Worm (Caenorhabditis elegans) whole organism, L3 larva: ENCODE measurements around the gene twk-17.

Experiments used
- R02D3.7 ChIP-seq: fragments of 150-350 bp; optimal IDR thresholded peaks from 2 replicates; lab custom pipeline; 2014; ENCODE audit warnings: missing biosample characterization, missing genetic modification characterization
- ZK546.5 ChIP-seq: sonication (generic microtip); optimal IDR thresholded peaks from 2 replicates; lab custom pipeline; 2017; ENCODE audit warnings: missing biosample characterization, missing genetic modification characterization
- ama-1 ChIP-seq: fragments of 150-350 bp; optimal IDR thresholded peaks from 2 replicates; lab custom pipeline; 2018
- ceh-28 ChIP-seq: fragments of 150-350 bp; optimal IDR thresholded peaks from 2 replicates; lab custom pipeline; 2014; ENCODE audit warnings: missing biosample characterization, missing genetic modification reagents, missing genetic modification characterization
- ceh-82 ChIP-seq: fragments of 150-350 bp; optimal IDR thresholded peaks from 2 replicates; lab custom pipeline; 2014; ENCODE audit warnings: missing biosample characterization, missing genetic modification characterization
- ceh-9 ChIP-seq: sonication (generic microtip); optimal IDR thresholded peaks from 2 replicates; lab custom pipeline; 2018; ENCODE audit warnings: missing biosample characterization, missing genetic modification characterization
- daf-12 ChIP-seq: fragments of 150-350 bp; optimal IDR thresholded peaks from 2 replicates; lab custom pipeline; 2014; ENCODE audit warnings: missing biosample characterization, missing genetic modification reagents, missing genetic modification characterization
- egl-27 ChIP-seq: sonication (generic microtip); optimal IDR thresholded peaks from 4 replicates; lab custom pipeline; 2017; ENCODE audit warnings: missing biosample characterization, missing genetic modification reagents, missing genetic modification characterization
- egl-5 ChIP-seq: fragments of 150-350 bp; optimal IDR thresholded peaks from 2 replicates; lab custom pipeline; 2017; ENCODE audit warnings: missing biosample characterization, missing genetic modification reagents, missing genetic modification characterization, inconsistent platforms
- elt-1 ChIP-seq: fragments of 150-350 bp; optimal IDR thresholded peaks from 2 replicates; lab custom pipeline; 2014; ENCODE audit warnings: missing biosample characterization, missing genetic modification characterization
- elt-2 ChIP-seq: sonication (generic microtip); optimal IDR thresholded peaks from 2 replicates; lab custom pipeline; 2016; ENCODE audit warnings: missing genetic modification reagents, mild to moderate bottlenecking, missing genetic modification characterization, missing compliant biosample characterization
- elt-3 ChIP-seq, 3 experiments: fragments of 150-350 bp in 1 of 3; sonication (generic microtip) in 2 of 3; optimal IDR thresholded peaks; 2 replicates in 2 of 3; 4 replicates in 1 of 3; lab custom pipeline; 2014 to 2017; ENCODE audit warnings: missing biosample characterization in 3 of 3, missing genetic modification characterization in 3 of 3
- eor-1 ChIP-seq, 2 experiments: fragments of 150-350 bp; optimal IDR thresholded peaks; 2 replicates each; lab custom pipeline; 2014 to 2018; ENCODE audit warnings: missing biosample characterization in 2 of 2, missing genetic modification characterization in 2 of 2
- fkh-10 ChIP-seq: sonication (generic microtip); optimal IDR thresholded peaks from 2 replicates; lab custom pipeline; 2017; ENCODE audit warnings: missing biosample characterization, missing genetic modification reagents, missing genetic modification characterization
- fkh-2 ChIP-seq: fragments of 150-350 bp; optimal IDR thresholded peaks from 2 replicates; lab custom pipeline; 2014; ENCODE audit warnings: missing biosample characterization, missing genetic modification reagents, missing genetic modification characterization
- fos-1 ChIP-seq: fragments of 150-350 bp; optimal IDR thresholded peaks from 2 replicates; lab custom pipeline; 2014; ENCODE audit warnings: missing biosample characterization, missing genetic modification characterization
- hmg-11 ChIP-seq: sonication (generic microtip); optimal IDR thresholded peaks from 2 replicates; lab custom pipeline; 2016; ENCODE audit warnings: missing genetic modification characterization, missing compliant biosample characterization
- jun-1 ChIP-seq: fragments of 150-350 bp; optimal IDR thresholded peaks from 2 replicates; lab custom pipeline; 2014; ENCODE audit warnings: missing biosample characterization, missing genetic modification reagents, missing genetic modification characterization
- lin-15B ChIP-seq: fragments of 150-350 bp; optimal IDR thresholded peaks from 2 replicates; lab custom pipeline; 2014; ENCODE audit warnings: missing biosample characterization, missing genetic modification characterization
- lin-39 ChIP-seq: fragments of 150-350 bp; optimal IDR thresholded peaks from 2 replicates; lab custom pipeline; 2018; ENCODE audit warnings: missing biosample characterization, missing genetic modification reagents, missing genetic modification characterization
- lsy-12 ChIP-seq: sonication (generic microtip); optimal IDR thresholded peaks from 2 replicates; lab custom pipeline; 2016; ENCODE audit warnings: mild to moderate bottlenecking, missing genetic modification characterization, missing compliant biosample characterization
- mdl-1 ChIP-seq: fragments of 150-350 bp; optimal IDR thresholded peaks from 2 replicates; lab custom pipeline; 2014; ENCODE audit warnings: missing biosample characterization, missing genetic modification characterization
- mml-1 ChIP-seq: fragments of 150-350 bp; sonication (generic microtip); optimal IDR thresholded peaks from 3 replicates; lab custom pipeline; 2014; ENCODE audit warnings: missing biosample characterization, missing genetic modification characterization
- nfya-1 ChIP-seq: sonication (generic microtip); optimal IDR thresholded peaks from 2 replicates; lab custom pipeline; 2017; ENCODE audit warnings: missing genetic modification characterization, mild to moderate bottlenecking, missing compliant biosample characterization, antibody characterized with exemption, moderate library complexity; ENCODE audit not compliant: insufficient read depth
- nhr-12 ChIP-seq: fragments of 150-350 bp; optimal IDR thresholded peaks from 2 replicates; lab custom pipeline; 2014; ENCODE audit warnings: missing biosample characterization, missing genetic modification characterization
- nhr-23 ChIP-seq: fragments of 150-350 bp; optimal IDR thresholded peaks from 2 replicates; lab custom pipeline; 2014; ENCODE audit warnings: missing biosample characterization, missing genetic modification reagents, missing genetic modification characterization
- nhr-237 ChIP-seq: fragments of 150-350 bp; optimal IDR thresholded peaks from 2 replicates; lab custom pipeline; 2014; ENCODE audit warnings: missing biosample characterization, missing genetic modification characterization
- nhr-25 ChIP-seq: sonication (generic microtip); optimal IDR thresholded peaks from 2 replicates; lab custom pipeline; 2017; ENCODE audit warnings: missing biosample characterization, missing genetic modification characterization
- nhr-28 ChIP-seq: fragments of 150-350 bp; optimal IDR thresholded peaks from 2 replicates; lab custom pipeline; 2014; ENCODE audit warnings: missing biosample characterization, missing genetic modification characterization
- nhr-43 ChIP-seq: sonication (generic microtip); optimal IDR thresholded peaks from 2 replicates; lab custom pipeline; 2016; ENCODE audit warnings: mild to moderate bottlenecking, missing genetic modification characterization, missing compliant biosample characterization; ENCODE audit not compliant: poor library complexity, severe bottlenecking
- nhr-67 ChIP-seq: fragments of 150-350 bp; optimal IDR thresholded peaks from 2 replicates; lab custom pipeline; 2014; ENCODE audit warnings: missing biosample characterization, missing genetic modification characterization
- nhr-77 ChIP-seq: fragments of 150-350 bp; optimal IDR thresholded peaks from 2 replicates; lab custom pipeline; 2014; ENCODE audit warnings: missing biosample characterization, missing genetic modification characterization
- pha-4 ChIP-seq: fragments of 150-350 bp; optimal IDR thresholded peaks from 2 replicates; lab custom pipeline; 2014; ENCODE audit warnings: missing biosample characterization, missing genetic modification reagents, missing genetic modification characterization
- pqm-1 ChIP-seq: fragments of 150-350 bp; optimal IDR thresholded peaks from 2 replicates; lab custom pipeline; 2017; ENCODE audit warnings: missing biosample characterization, missing genetic modification characterization, inconsistent platforms
- sea-2 ChIP-seq: fragments of 150-350 bp; sonication (generic microtip); optimal IDR thresholded peaks from 4 replicates; lab custom pipeline; 2014; ENCODE audit warnings: missing biosample characterization, missing genetic modification reagents, missing genetic modification characterization
- skn-1 ChIP-seq: fragments of 150-350 bp; optimal IDR thresholded peaks from 2 replicates; lab custom pipeline; 2014; ENCODE audit warnings: missing biosample characterization, missing genetic modification characterization
- unc-39 ChIP-seq: sonication (generic microtip); optimal IDR thresholded peaks from 4 replicates; lab custom pipeline; 2017; ENCODE audit warnings: missing biosample characterization, missing genetic modification characterization
- zag-1 ChIP-seq: fragments of 150-350 bp; optimal IDR thresholded peaks from 2 replicates; lab custom pipeline; 2014; ENCODE audit warnings: missing biosample characterization, missing genetic modification characterization

Gene twk-17

DNA sequence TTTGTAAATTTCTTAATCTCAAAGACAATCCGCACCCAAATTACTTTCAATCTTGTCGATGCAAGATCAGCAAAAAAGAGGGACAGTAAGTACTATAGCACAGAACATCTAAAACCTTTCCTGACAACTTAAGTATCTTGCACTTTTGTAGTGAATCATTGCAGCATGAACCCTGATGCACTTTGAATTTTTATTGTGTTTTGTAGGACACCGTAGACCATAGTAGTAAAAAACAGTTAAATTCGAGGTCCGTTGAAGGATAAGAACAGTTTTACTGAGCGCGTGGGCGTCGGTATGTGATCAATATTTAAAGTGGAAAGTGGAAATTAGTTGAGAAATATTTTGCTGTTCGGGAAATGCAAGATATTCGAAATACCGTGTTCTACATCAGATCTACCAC, 25.7 kb downstream of the twk-17 start:
- no peak for TF ChIP-seq nhr-43 (tag; lab: Kevin White, UChicago)
- TF ChIP-seq elt-2 (tag; lab: Kevin White, UChicago): no peak
- no peak for TF ChIP-seq nhr-12 (tag; lab: Kevin White, UChicago)
- no peak for TF ChIP-seq nhr-237 (tag; lab: Kevin White, UChicago)

DNA sequence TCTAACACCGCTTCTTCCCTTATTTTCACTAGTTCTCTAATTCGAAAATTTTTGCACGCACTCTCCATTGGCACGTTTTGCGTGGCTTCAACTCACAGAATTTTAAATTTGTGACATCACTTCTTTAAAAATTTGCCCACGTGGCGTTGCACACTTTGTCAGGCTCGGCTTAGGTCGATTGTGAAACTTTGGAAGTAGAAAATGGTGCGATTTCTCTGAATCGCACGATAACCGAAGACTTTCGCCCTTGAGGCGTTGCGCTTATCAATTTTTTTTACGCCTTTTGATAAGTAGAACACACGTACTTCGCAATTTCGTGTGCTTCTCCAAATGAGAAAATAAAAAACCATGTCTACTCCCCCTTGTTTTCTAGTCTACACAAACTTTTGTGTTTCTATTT, 29.6 kb downstream of the twk-17 start:
- TF ChIP-seq elt-2 (tag; lab: Kevin White, UChicago) (peak; percentile 92), ZK546.5 (no peak), ceh-9 (tag; lab: Kevin White, UChicago) (no peak), pqm-1 (tag; lab: Kevin White, UChicago) (peak; percentile 75), ceh-28 (no peak), nhr-237 (tag; lab: Kevin White, UChicago) (no peak), fkh-2 (tag; lab: Kevin White, UChicago) (no peak), egl-5 (tag; lab: Kevin White, UChicago) (no peak), eor-1 (tag; optimal IDR thresholded peaks at IDR 0.05; lab: Kevin White, UChicago) (no peak), jun-1 (tag; lab: Kevin White, UChicago) (no peak), hmg-11 (no peak), lsy-12 (no peak), lin-15B (tag; lab: Kevin White, UChicago) (no peak), elt-3 (tag; optimal IDR thresholded peaks at IDR 0.05; lab: Kevin White, UChicago) (no peak), nhr-67 (tag; lab: Kevin White, UChicago) (no peak), zag-1 (tag; lab: Kevin White, UChicago) (no peak), R02D3.7 (tag; lab: Kevin White, UChicago) (no peak), nhr-12 (tag; lab: Kevin White, UChicago) (no peak), lin-39 (tag; lab: Kevin White, UChicago) (no peak), ama-1 (lab: Kevin White, UChicago) (no peak), nhr-77 (no peak), daf-12 (tag; lab: Kevin White, UChicago) (no peak), egl-27 (no peak), sea-2 (no peak), mml-1 (tag; lab: Kevin White, UChicago) (no peak), elt-1 (no peak), nfya-1 (tag; lab: Kevin White, UChicago) (peak; percentile 25), nhr-43 (tag; lab: Kevin White, UChicago) (no peak), unc-39 (tag; lab: Kevin White, UChicago) (no peak), mdl-1 (tag; lab: Kevin White, UChicago) (peak; percentile 46), fkh-10 (no peak), fos-1 (tag; lab: Kevin White, UChicago) (no peak)
- TF ChIP-seq, all 47 proteins: peak for 4

DNA sequence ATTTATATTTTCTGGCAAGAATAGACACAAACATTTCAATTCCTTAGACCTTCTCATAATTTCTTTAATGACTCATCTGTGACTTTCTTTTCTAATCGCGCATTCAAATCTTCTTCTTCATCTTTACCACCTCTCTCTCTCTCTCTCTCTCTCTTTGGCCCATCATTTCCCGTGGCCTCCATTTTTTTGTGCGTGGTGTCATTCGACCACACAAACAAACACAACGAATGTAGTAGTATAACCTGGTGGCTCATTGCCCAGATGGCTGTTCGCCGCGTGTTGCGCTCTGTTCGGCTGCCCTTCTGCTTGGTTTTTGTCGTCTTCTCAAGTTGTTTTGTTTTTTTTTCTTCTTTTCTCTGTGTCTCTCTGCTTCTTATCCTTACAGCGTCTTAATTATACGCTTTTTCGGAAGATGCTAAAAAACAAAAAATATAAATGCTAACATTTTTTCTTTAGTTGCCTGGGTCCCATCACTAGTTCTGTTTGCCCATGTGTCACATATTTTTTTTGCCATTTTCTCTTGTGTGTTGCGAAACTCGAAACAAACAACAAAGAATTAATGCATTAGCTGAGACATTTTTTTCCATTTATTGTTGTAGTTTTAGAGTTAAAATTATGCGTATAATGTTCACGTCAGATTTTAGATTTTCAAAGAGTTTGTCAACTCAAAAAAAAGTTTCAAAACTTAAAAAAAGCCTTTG, 30.3 kb downstream of the twk-17 start:
- TF ChIP-seq lsy-12 (no peak), ceh-82 (tag; lab: Kevin White, UChicago) (no peak), nhr-28 (tag; lab: Kevin White, UChicago) (no peak), nhr-237 (tag; lab: Kevin White, UChicago) (no peak), sea-2 (no peak), zag-1 (tag; lab: Kevin White, UChicago) (no peak), pha-4 (tag; lab: Kevin White, UChicago) (no peak), ceh-9 (tag; lab: Kevin White, UChicago) (no peak), mml-1 (tag; lab: Kevin White, UChicago) (no peak), hmg-11 (peak; percentile 53), lin-15B (tag; lab: Kevin White, UChicago) (no peak), skn-1 (tag; lab: Kevin White, UChicago) (no peak), nhr-25 (tag; lab: Kevin White, UChicago) (peak; percentile 46), nhr-12 (tag; lab: Kevin White, UChicago) (no peak), egl-5 (tag; lab: Kevin White, UChicago) (no peak), elt-1 (peak; percentile 25), nhr-43 (tag; lab: Kevin White, UChicago) (no peak), lin-39 (tag; lab: Kevin White, UChicago) (peak; percentile 27), elt-3 (tag; optimal IDR thresholded peaks at IDR 0.05; lab: Kevin White, UChicago) (no peak), nhr-23 (peak; percentile 24), nhr-77 (no peak), nfya-1 (tag; lab: Kevin White, UChicago) (no peak)
- TF ChIP-seq, all 47 proteins: peak for 5
